Worm (Caenorhabditis elegans) whole organism, young adult: ENCODE data around the gene twk-17.

Experiments used
- B0261.1 ChIP-seq: sonication (generic microtip); optimal IDR thresholded peaks from 2 replicates; lab custom pipeline; 2016; ENCODE audit warnings: mild to moderate bottlenecking, missing genetic modification characterization, moderate library complexity, missing compliant biosample characterization
- F33H1.4 ChIP-seq: fragments of 200-800 bp; sonication (Bioruptor generic); IDR thresholded peaks from 2 replicates; pipeline ENCODE4 v1.3.6; 2022; ENCODE audit warnings: missing genetic modification reagents, missing genetic modification characterization, missing compliant biosample characterization
- F37B4.10 ChIP-seq: fragments of 200-800 bp; sonication (Bioruptor generic); IDR thresholded peaks from 2 replicates; pipeline ENCODE4 v1.3.6; 2022; ENCODE audit warnings: missing genetic modification characterization, missing compliant biosample characterization
- F49E8.2 ChIP-seq: sonication (generic microtip); optimal IDR thresholded peaks from 3 replicates; lab custom pipeline; 2017; ENCODE audit warnings: missing genetic modification characterization, mild to moderate bottlenecking, missing compliant biosample characterization, antibody characterized with exemption, moderate library complexity; ENCODE audit not compliant: insufficient read depth
- F52B5.7 ChIP-seq: sonication (generic microtip); optimal IDR thresholded peaks from 2 replicates; lab custom pipeline; 2016; ENCODE audit warnings: mild to moderate bottlenecking, missing genetic modification characterization, missing compliant biosample characterization
- T26A5.8 ChIP-seq: sonication (generic microtip); optimal IDR thresholded peaks from 2 replicates; lab custom pipeline; 2016; ENCODE audit warnings: missing genetic modification characterization, missing compliant biosample characterization
- Y53F4B.3 ChIP-seq: fragments of 200-800 bp; sonication (Bioruptor generic); IDR thresholded peaks from 2 replicates; pipeline ENCODE4 v1.3.6; 2022; ENCODE audit warnings: missing genetic modification reagents, missing genetic modification characterization, missing compliant biosample characterization
- Y67H2A.10 ChIP-seq: fragments of 200-800 bp; sonication (Bioruptor generic); conservative IDR thresholded peaks from 2 replicates; pipeline ENCODE4 v1.3.6; 2022; ENCODE audit warnings: missing genetic modification reagents, missing genetic modification characterization, missing compliant biosample characterization
- Y79H2A.3 ChIP-seq: fragments of 200-800 bp; sonication (Bioruptor generic); conservative IDR thresholded peaks from 2 replicates; pipeline ENCODE4 v1.3.6; 2022; ENCODE audit warnings: missing genetic modification reagents, missing genetic modification characterization, missing compliant biosample characterization
- ama-1 ChIP-seq, 3 experiments: fragments of 150-350 bp in 1 of 3; sonication (generic microtip) in 2 of 3; optimal IDR thresholded peaks; 2 replicates each; lab custom pipeline; 2014 to 2018; ENCODE audit warnings: missing biosample characterization in 2 of 3, missing genetic modification characterization in 2 of 3, missing genetic modification reagents in 2 of 3
- atf-7 ChIP-seq: sonication (generic microtip); optimal IDR thresholded peaks from 2 replicates; lab custom pipeline; 2017; ENCODE audit warnings: mild to moderate bottlenecking, missing genetic modification characterization, missing compliant biosample characterization
- attf-5 ChIP-seq: fragments of 200-800 bp; sonication (Bioruptor generic); optimal IDR thresholded peaks from 2 replicates; lab custom pipeline; 2018; ENCODE audit warnings: mild to moderate bottlenecking, missing genetic modification characterization, missing compliant biosample characterization
- bed-2 ChIP-seq: fragments of 200-800 bp; sonication (Bioruptor generic); IDR thresholded peaks from 2 replicates; pipeline ENCODE4 v1.3.6; 2022; ENCODE audit warnings: missing genetic modification reagents, missing genetic modification characterization, missing compliant biosample characterization
- cebp-1 ChIP-seq, 2 experiments: fragments of 200-800 bp in 1 of 2; sonication (Bioruptor generic) in 1 of 2; sonication (generic microtip) in 1 of 2; IDR thresholded peaks in 1 of 2; optimal IDR thresholded peaks in 1 of 2; 2 replicates each; pipeline versions ENCODE4 v1.3.6 to Lab custom; 2017 to 2022; ENCODE audit warnings: missing compliant biosample characterization in 2 of 2, missing genetic modification characterization in 2 of 2, mild to moderate bottlenecking in 1 of 2, missing genetic modification reagents in 1 of 2, moderate library complexity in 1 of 2
- ceh-58 ChIP-seq: fragments of 200-800 bp; sonication (Bioruptor generic); IDR thresholded peaks from 2 replicates; pipeline ENCODE4 v1.3.6; 2022; ENCODE audit warnings: missing genetic modification characterization, missing compliant biosample characterization
- dox-1 ChIP-seq: fragments of 200-800 bp; sonication (Bioruptor generic); IDR thresholded peaks from 2 replicates; pipeline ENCODE4 v1.3.6; 2022; ENCODE audit warnings: missing genetic modification reagents, missing genetic modification characterization, missing compliant biosample characterization
- hmg-1.2 ChIP-seq: fragments of 200-800 bp; sonication (Bioruptor generic); IDR thresholded peaks from 2 replicates; pipeline ENCODE4 v1.3.6; 2022; ENCODE audit warnings: missing genetic modification reagents, missing genetic modification characterization, missing compliant biosample characterization
- let-607 ChIP-seq, 2 experiments: fragments of 200-800 bp in 1 of 2; sonication (Bioruptor generic) in 1 of 2; sonication (generic microtip) in 1 of 2; optimal IDR thresholded peaks; 2 replicates each; lab custom pipeline; 2016 to 2018; ENCODE audit warnings: mild to moderate bottlenecking in 2 of 2, missing compliant biosample characterization in 2 of 2, missing genetic modification characterization in 2 of 2, moderate library complexity in 2 of 2, missing genotype in 1 of 2
- lin-54 ChIP-seq: fragments of 200-800 bp; sonication (Bioruptor generic); optimal IDR thresholded peaks from 2 replicates; lab custom pipeline; 2018; ENCODE audit warnings: mild to moderate bottlenecking, missing genetic modification characterization, missing compliant biosample characterization
- madf-10 ChIP-seq: sonication (generic microtip); optimal IDR thresholded peaks from 2 replicates; lab custom pipeline; 2016; ENCODE audit warnings: mild to moderate bottlenecking, missing genetic modification characterization, missing compliant biosample characterization
- mcd-1 ChIP-seq: fragments of 200-800 bp; sonication (Bioruptor generic); IDR thresholded peaks from 2 replicates; pipeline ENCODE4 v1.3.6; 2022; ENCODE audit warnings: missing genetic modification reagents, missing genetic modification characterization, missing compliant biosample characterization
- nfyb-1 ChIP-seq: fragments of 200-800 bp; sonication (Bioruptor generic); IDR thresholded peaks from 2 replicates; pipeline ENCODE4 v1.3.6; 2022; ENCODE audit warnings: missing genetic modification reagents, missing genetic modification characterization, missing compliant biosample characterization
- nhr-27 ChIP-seq: fragments of 200-800 bp; sonication (Bioruptor generic); optimal IDR thresholded peaks from 2 replicates; lab custom pipeline; 2018; ENCODE audit warnings: mild to moderate bottlenecking, missing genetic modification characterization, moderate library complexity, missing compliant biosample characterization
- pbrm-1 ChIP-seq: fragments of 200-800 bp; sonication (Bioruptor generic); IDR thresholded peaks from 2 replicates; pipeline ENCODE4 v1.3.6; 2022; ENCODE audit warnings: missing genetic modification reagents, missing genetic modification characterization, missing compliant biosample characterization
- pha-4 ChIP-seq: fragments of 150-350 bp; sonication (generic microtip); optimal IDR thresholded peaks from 2 replicates; lab custom pipeline; 2014; ENCODE audit warnings: missing biosample characterization, missing genetic modification reagents, missing genetic modification characterization
- rec-8 ChIP-seq, 2 experiments: sonication (generic microtip); optimal IDR thresholded peaks; 2 replicates each; lab custom pipeline; 2016; ENCODE audit warnings: mild to moderate bottlenecking in 2 of 2, missing genetic modification characterization in 2 of 2, missing genetic modification reagents in 2 of 2, missing genotype in 2 of 2, missing biosample characterization in 1 of 2, missing compliant biosample characterization in 1 of 2, moderate library complexity in 1 of 2
- repo-1 ChIP-seq: sonication (generic microtip); optimal IDR thresholded peaks from 2 replicates; lab custom pipeline; 2017; ENCODE audit warnings: mild to moderate bottlenecking, missing genetic modification characterization, missing compliant biosample characterization
- sdz-38 ChIP-seq: sonication (generic microtip); optimal IDR thresholded peaks from 2 replicates; lab custom pipeline; 2016; ENCODE audit warnings: missing genotype, missing genetic modification characterization, missing compliant biosample characterization
- snpc-1.1 ChIP-seq: sonication (generic microtip); optimal IDR thresholded peaks from 2 replicates; lab custom pipeline; 2017; ENCODE audit warnings: missing genetic modification characterization, mild to moderate bottlenecking, missing compliant biosample characterization, antibody characterized with exemption, moderate library complexity, missing genotype, missing genetic modification reagents; ENCODE audit not compliant: insufficient read depth
- sptf-2 ChIP-seq: fragments of 200-800 bp; sonication (Bioruptor generic); optimal IDR thresholded peaks from 2 replicates; lab custom pipeline; 2018; ENCODE audit warnings: mild to moderate bottlenecking, missing genetic modification characterization, missing compliant biosample characterization
- tlf-1 ChIP-seq: fragments of 200-800 bp; sonication (Bioruptor generic); optimal IDR thresholded peaks from 2 replicates; lab custom pipeline; 2018; ENCODE audit warnings: mild to moderate bottlenecking, missing genetic modification characterization, missing compliant biosample characterization
- zfh-2 ChIP-seq: fragments of 200-800 bp; sonication (Bioruptor generic); conservative IDR thresholded peaks from 2 replicates; pipeline ENCODE4 v1.3.6; 2022; ENCODE audit warnings: missing genetic modification reagents, missing genetic modification characterization, missing compliant biosample characterization

The twk-17 gene

DNA sequence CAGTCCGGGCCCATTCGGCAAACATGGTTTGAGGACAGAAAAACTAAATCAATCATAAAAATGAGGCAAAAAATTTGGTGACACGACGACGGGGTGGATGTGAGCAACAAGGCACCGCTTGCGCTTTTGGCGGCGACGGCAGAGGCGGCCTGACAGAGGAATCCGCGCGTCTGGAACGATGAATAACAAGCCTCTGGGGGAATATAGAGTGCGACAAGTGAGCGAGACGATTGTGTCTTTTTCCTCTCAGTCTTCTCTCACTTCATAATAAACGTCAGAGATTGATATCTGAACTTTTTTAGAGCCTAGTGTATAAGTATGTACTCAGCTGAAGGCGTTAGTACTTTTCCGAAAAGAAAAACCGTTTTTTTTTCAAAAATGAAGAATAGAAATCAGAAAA lies at the start of gene twk-17:
Gene twk-17 (minus strand): TSS at position 101 of the 400 bp plus-strand sequence.
- TF ChIP-seq zfh-2 (GFP tag; lab: Robert Waterston, UW) (peak; percentile 45; the same call in 1 of the 2 replicates), ceh-58 (GFP tag; lab: Robert Waterston, UW) (no peak)

- no peak for TF ChIP-seq bed-2 (GFP tag; lab: Robert Waterston, UW)
- peak; percentile 22 for TF ChIP-seq repo-1 (tag; lab: Kevin White, UChicago)
Observed at ce11 chrX:7656875-7657274, 49.0 kb upstream of the twk-17 start, which contains the start of gene F27D9.12. Gene F27D9.12 (minus strand): TSS chrX:7656975.

ce11 chrX:7655469-7656003 lies 47.7 kb upstream of the twk-17 start:
- no peak for TF ChIP-seq cebp-1 (GFP tag; IDR thresholded peaks at IDR 0.05; lab: Robert Waterston, UW)
- peak; percentile 1 for TF ChIP-seq cebp-1 (tag; optimal IDR thresholded peaks at IDR 0.05; lab: Kevin White, UChicago)
- TF ChIP-seq snpc-1.1 (tag; lab: Kevin White, UChicago) = no peak

DNA sequence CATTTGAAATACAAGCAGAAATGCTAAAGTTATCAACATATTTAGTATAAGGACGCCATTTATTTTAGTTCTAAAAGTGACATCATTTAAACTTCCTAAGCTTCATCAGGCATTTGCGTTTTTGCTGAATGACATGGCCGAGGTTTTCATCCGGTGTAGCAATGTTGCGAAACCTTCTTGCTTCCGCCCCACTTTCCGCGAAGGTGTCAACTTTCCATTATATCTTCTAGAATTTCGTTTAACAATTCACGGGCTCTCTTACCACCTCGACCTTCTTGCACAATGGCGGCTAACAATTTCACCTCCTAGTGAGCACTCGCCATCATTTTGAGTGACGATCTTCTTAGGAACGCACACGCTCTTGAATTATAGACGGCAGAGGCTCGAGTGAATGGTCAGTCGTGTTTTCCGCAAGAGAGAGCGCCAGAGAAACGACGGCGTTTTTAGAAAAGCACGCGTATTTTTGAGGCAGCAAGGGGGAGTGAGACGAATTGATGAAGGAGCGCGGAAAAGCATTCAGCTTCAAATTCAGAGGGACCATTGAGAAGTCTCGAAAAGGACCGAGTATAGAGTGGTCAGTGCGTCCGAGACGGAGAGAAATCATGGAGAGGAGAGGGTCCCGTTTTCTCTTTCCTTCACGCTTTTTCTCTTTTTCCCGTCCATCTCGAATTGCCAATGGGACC lies 46.0 kb upstream of the twk-17 start:
- TF ChIP-seq zfh-2 (GFP tag; lab: Robert Waterston, UW) (peak; percentile 69), atf-7 (tag; lab: Kevin White, UChicago) (no peak), dox-1 (GFP tag; lab: Robert Waterston, UW) (0 out of 2 replicates have a peak, but pooled peaks have one; percentile 4), F33H1.4 (GFP tag; lab: Robert Waterston, UW) (no peak), Y67H2A.10 (GFP tag; lab: Robert Waterston, UW) (no peak), rec-8 (tag; optimal IDR thresholded peaks at IDR 0.05; lab: Kevin White, UChicago) (no peak), B0261.1 (tag; lab: Kevin White, UChicago) (no peak), Y79H2A.3 (GFP tag; lab: Robert Waterston, UW) (no peak), tlf-1 (GFP tag; lab: Kevin White, UChicago) (no peak), repo-1 (tag; lab: Kevin White, UChicago) (no peak), F49E8.2 (tag; lab: Kevin White, UChicago) (no peak), nhr-27 (tag; lab: Kevin White, UChicago) (no peak), cebp-1 (GFP tag; IDR thresholded peaks at IDR 0.05; lab: Robert Waterston, UW) (peak; percentile 31; the same call in 1 of the 2 replicates), cebp-1 (tag; optimal IDR thresholded peaks at IDR 0.05; lab: Kevin White, UChicago) (peak; percentile 81)

- TF ChIP-seq ceh-58 (GFP tag; lab: Robert Waterston, UW) = no peak
- no peak for TF ChIP-seq pbrm-1 (GFP tag; lab: Robert Waterston, UW)
- TF ChIP-seq snpc-1.1 (tag; lab: Kevin White, UChicago) = no peak
- no peak for TF ChIP-seq let-607 (tag; optimal IDR thresholded peaks at IDR 0.05; lab: Kevin White, UChicago)
- no peak for TF ChIP-seq lin-54 (GFP tag; lab: Kevin White, UChicago)
- TF ChIP-seq pha-4 (tag; lab: Kevin White, UChicago) = no peak
- TF ChIP-seq F37B4.10 (GFP tag; lab: Robert Waterston, UW) = no peak
- no peak for TF ChIP-seq mcd-1
- no peak for TF ChIP-seq nfyb-1 (GFP tag; lab: Robert Waterston, UW)
- TF ChIP-seq T26A5.8 (tag; lab: Kevin White, UChicago) = no peak
- no peak for TF ChIP-seq attf-5 (GFP tag; lab: Kevin White, UChicago)
- no peak for TF ChIP-seq sdz-38 (tag; lab: Kevin White, UChicago)
- TF ChIP-seq Y53F4B.3 = no peak
- TF ChIP-seq hmg-1.2 = no peak
- TF ChIP-seq ama-1 (optimal IDR thresholded peaks at IDR 0.05; lab: Kevin White, UChicago) = no peak
- TF ChIP-seq ama-1 (GFP tag; optimal IDR thresholded peaks at IDR 0.05; lab: Kevin White, UChicago) = no peak
- no peak for TF ChIP-seq sptf-2
- no peak for TF ChIP-seq F49E8.2 (tag; lab: Kevin White, UChicago)
- no peak for TF ChIP-seq madf-10 (tag; lab: Kevin White, UChicago)
- TF ChIP-seq F52B5.7 (tag; lab: Kevin White, UChicago) = no peak
Observed at ce11 chrX:7652308-7652707, 44.4 kb upstream of the twk-17 start.
